Worm (Caenorhabditis elegans) whole organism, midembryonic: ENCODE measurements around the gene F42G2.5.

Experiments
- flt-1 ChIP-seq: fragments of 200-800 bp; sonication (Bioruptor generic); IDR thresholded peaks from 2 replicates; pipeline ENCODE4 v1.3.6; 2022; ENCODE audit warnings: missing genetic modification characterization, missing compliant biosample characterization
- med-1 ChIP-seq: sonication (generic microtip); optimal IDR thresholded peaks from 2 replicates; lab custom pipeline; 2017; ENCODE audit warnings: missing genetic modification characterization, mild to moderate bottlenecking, missing compliant biosample characterization, antibody characterized with exemption, missing genetic modification reagents; ENCODE audit not compliant: insufficient read depth
- ztf-29 ChIP-seq: fragments of 200-800 bp; sonication (Bioruptor generic); IDR thresholded peaks from 2 replicates; pipeline ENCODE4 v1.3.6; 2022; ENCODE audit warnings: missing genetic modification reagents, missing genetic modification characterization, missing compliant biosample characterization

- TF ChIP-seq med-1 (GFP tag; lab: Kevin White, UChicago) (no peak), flt-1 (GFP tag; lab: Robert Waterston, UW) (no peak), ztf-29 (no peak)
These were observed 34.5 kb downstream of the F42G2.5 start, which contains the start of gene F16G10.8 for ce11 chrII:2383334-2383733.
